Fruit fly (Drosophila melanogaster) whole organism, embryonic: ENCODE data around the gene Sf3a2.

Experiments
- Abd-B ChIP-seq: fragments of 200-800 bp; sonication (Bioruptor generic); optimal IDR thresholded peaks from 2 replicates; lab custom pipeline; 2018; ENCODE audit warnings: missing biosample characterization, mild to moderate bottlenecking, missing genetic modification characterization, moderate library complexity
- CG10147 ChIP-seq: fragments of 200-800 bp; sonication (Bioruptor generic); optimal IDR thresholded peaks from 2 replicates; lab custom pipeline; 2019; ENCODE audit warnings: missing biosample characterization, mild to moderate bottlenecking, missing genetic modification characterization, moderate library complexity
- CG10209 ChIP-seq: fragments of 200-800 bp; sonication (Bioruptor generic); optimal IDR thresholded peaks from 3 replicates; lab custom pipeline; 2017; ENCODE audit warnings: missing biosample characterization, mild to moderate bottlenecking, missing genetic modification characterization, missing genetic modification reagents
- CG11093 ChIP-seq: fragments of 200-800 bp; sonication (Bioruptor generic); IDR thresholded peaks from 3 replicates; pipeline ENCODE4 v1.3.6; 2022; ENCODE audit warnings: missing biosample characterization, missing genetic modification characterization
- CG12659 ChIP-seq: fragments of 200-800 bp; sonication (Bioruptor generic); optimal IDR thresholded peaks from 3 replicates; lab custom pipeline; 2017; ENCODE audit warnings: mild to moderate bottlenecking, missing biosample characterization, missing genetic modification reagents, missing genetic modification characterization
- CG13287 ChIP-seq: fragments of 200-800 bp; sonication (Bioruptor generic); IDR thresholded peaks from 2 replicates; pipeline ENCODE4 v1.3.6; 2022; ENCODE audit warnings: missing biosample characterization, missing genetic modification characterization; ENCODE audit not compliant: partially characterized antibody
- CG13424 ChIP-seq: fragments of 200-800 bp; sonication (Bioruptor generic); optimal IDR thresholded peaks from 2 replicates; lab custom pipeline; 2019; ENCODE audit warnings: missing biosample characterization, mild to moderate bottlenecking, missing genetic modification characterization, moderate library complexity
- CG16813 ChIP-seq: fragments of 200-800 bp; sonication (Bioruptor generic); IDR thresholded peaks from 3 replicates; pipeline ENCODE4 v1.3.6; 2022; ENCODE audit warnings: missing biosample characterization, missing genetic modification characterization; ENCODE audit not compliant: partially characterized antibody
- CG2116 ChIP-seq: fragments of 200-800 bp; sonication (Bioruptor generic); optimal IDR thresholded peaks from 3 replicates; lab custom pipeline; 2018; ENCODE audit warnings: missing biosample characterization, mild to moderate bottlenecking, missing genetic modification characterization
- CG2129 ChIP-seq: fragments of 200-800 bp; sonication (Bioruptor generic); IDR thresholded peaks from 2 replicates; pipeline ENCODE4 v1.3.6; 2022; ENCODE audit warnings: missing biosample characterization, missing genetic modification characterization; ENCODE audit not compliant: partially characterized antibody
- CG4617 ChIP-seq: fragments of 200-800 bp; sonication (Bioruptor generic); optimal IDR thresholded peaks from 3 replicates; lab custom pipeline; 2016; ENCODE audit warnings: missing biosample characterization, missing genetic modification characterization, borderline replicate concordance
- CG5245 ChIP-seq: fragments of 200-800 bp; sonication (Bioruptor generic); optimal IDR thresholded peaks from 3 replicates; lab custom pipeline; 2016; ENCODE audit warnings: missing biosample characterization, missing genetic modification characterization
- CG8765 ChIP-seq: fragments of 200-800 bp; sonication (Bioruptor generic); IDR thresholded peaks from 2 replicates; pipeline ENCODE4 v1.3.6; 2022; ENCODE audit warnings: missing biosample characterization, missing genetic modification characterization
- CG9437 ChIP-seq: fragments of 200-800 bp; sonication (Bioruptor generic); optimal IDR thresholded peaks from 2 replicates; lab custom pipeline; 2018; ENCODE audit warnings: missing biosample characterization, mild to moderate bottlenecking, missing genetic modification characterization
- CTCF ChIP-seq: fragments of 200-800 bp; sonication (Bioruptor generic); optimal IDR thresholded peaks from 2 replicates; lab custom pipeline; 2017; ENCODE audit warnings: missing biosample characterization, mild to moderate bottlenecking, missing genetic modification characterization, moderate library complexity
- CrebB ChIP-seq: fragments of 200-800 bp; sonication (Bioruptor generic); optimal IDR thresholded peaks from 3 replicates; lab custom pipeline; 2018; ENCODE audit warnings: missing biosample characterization, mild to moderate bottlenecking, missing genetic modification characterization
- Dll ChIP-seq: fragments of 200-800 bp; sonication (Bioruptor generic); IDR thresholded peaks from 4 replicates; pipeline ENCODE4 v1.3.6; 2022; ENCODE audit warnings: missing biosample characterization, missing genetic modification characterization; ENCODE audit not compliant: partially characterized antibody
- Gug ChIP-seq: fragments of 200-800 bp; sonication (Bioruptor generic); IDR thresholded peaks from 4 replicates; pipeline ENCODE4 v1.3.6; 2022; ENCODE audit warnings: missing biosample characterization, missing genetic modification characterization
- Hr78 ChIP-seq, 2 experiments: fragments of 200-800 bp in 1 of 2; fragments of >200 bp in 1 of 2; sonication (Bioruptor generic) in 1 of 2; optimal IDR thresholded peaks; 2 replicates each; lab custom pipeline; 2017 to 2019; ENCODE audit warnings: missing biosample characterization in 2 of 2, missing genetic modification characterization in 2 of 2, mild to moderate bottlenecking in 1 of 2, moderate library complexity in 1 of 2
- MTF-1 ChIP-seq: fragments of 200-800 bp; sonication (Bioruptor generic); optimal IDR thresholded peaks from 2 replicates; lab custom pipeline; 2018; ENCODE audit warnings: missing biosample characterization, mild to moderate bottlenecking, missing genetic modification characterization, borderline replicate concordance
- Med ChIP-seq: fragments of 200-800 bp; sonication (Bioruptor generic); peaks from one replicate; lab custom pipeline; 2016; ENCODE audit warnings: missing biosample characterization, missing genetic modification characterization, mild to moderate bottlenecking, inconsistent platforms, moderate library complexity
- Myb ChIP-seq: fragments of 200-800 bp; sonication (Bioruptor generic); optimal IDR thresholded peaks from 2 replicates; lab custom pipeline; 2016; ENCODE audit warnings: missing biosample characterization, missing genetic modification characterization
- Nf-YB ChIP-seq: fragments of 200-800 bp; sonication (Bioruptor generic); optimal IDR thresholded peaks from 3 replicates; lab custom pipeline; 2019; ENCODE audit warnings: missing biosample characterization, mild to moderate bottlenecking, missing genetic modification characterization, moderate library complexity
- Scr ChIP-seq: fragments of 200-800 bp; sonication (Bioruptor generic); IDR thresholded peaks from 2 replicates; pipeline ENCODE4 v1.3.6; 2022; ENCODE audit warnings: missing biosample characterization, missing genetic modification characterization; ENCODE audit not compliant: partially characterized antibody
- Ssrp ChIP-seq: fragments of 200-800 bp; sonication (Bioruptor generic); optimal IDR thresholded peaks from 2 replicates; lab custom pipeline; 2018; ENCODE audit warnings: missing biosample characterization, mild to moderate bottlenecking, missing genetic modification characterization, moderate library complexity
- Usf ChIP-seq: fragments of 200-800 bp; sonication (Bioruptor generic); optimal IDR thresholded peaks from 2 replicates; lab custom pipeline; 2017; ENCODE audit warnings: missing genotype, missing biosample characterization, missing genetic modification characterization
- Xrp1 ChIP-seq: fragments of 200-800 bp; sonication (Bioruptor generic); IDR thresholded peaks from 2 replicates; pipeline ENCODE4 v1.3.6; 2022; ENCODE audit warnings: missing biosample characterization, missing genetic modification characterization
- ac ChIP-seq: fragments of 200-800 bp; sonication (Bioruptor generic); optimal IDR thresholded peaks from 3 replicates; lab custom pipeline; 2017; ENCODE audit warnings: missing biosample characterization, mild to moderate bottlenecking, missing genetic modification characterization
- ara ChIP-seq: fragments of 200-800 bp; sonication (Bioruptor generic); IDR thresholded peaks from 2 replicates; pipeline ENCODE4 v1.3.6; 2022; ENCODE audit warnings: missing biosample characterization, missing genetic modification characterization
- ato ChIP-seq: fragments of 200-800 bp; sonication (Bioruptor generic); IDR thresholded peaks from 2 replicates; pipeline ENCODE4 v1.3.6; 2022; ENCODE audit warnings: missing biosample characterization, missing genetic modification characterization; ENCODE audit not compliant: partially characterized antibody
- az2 ChIP-seq: fragments of 200-800 bp; sonication (Bioruptor generic); optimal IDR thresholded peaks from 3 replicates; lab custom pipeline; 2016; ENCODE audit warnings: missing biosample characterization, missing genetic modification characterization
- bowl ChIP-seq: fragments of 200-800 bp; sonication (Bioruptor generic); IDR thresholded peaks from 2 replicates; pipeline ENCODE4 v1.3.6; 2022; ENCODE audit warnings: missing biosample characterization, missing genetic modification characterization
- caup ChIP-seq: fragments of 200-800 bp; sonication (Bioruptor generic); optimal IDR thresholded peaks from 3 replicates; lab custom pipeline; 2017; ENCODE audit warnings: missing biosample characterization, mild to moderate bottlenecking, missing genetic modification characterization, moderate library complexity; ENCODE audit not compliant: severe bottlenecking
- ftz-f1 ChIP-seq: fragments of 200-800 bp; sonication (Bioruptor generic); optimal IDR thresholded peaks from 2 replicates; lab custom pipeline; 2016; ENCODE audit warnings: missing biosample characterization, missing genetic modification characterization
- gce ChIP-seq: fragments of 200-800 bp; sonication (Bioruptor generic); IDR thresholded peaks from 3 replicates; pipeline ENCODE4 v1.3.6; 2022; ENCODE audit warnings: missing biosample characterization, missing genetic modification characterization
- gsb ChIP-seq: fragments of 200-800 bp; sonication (Bioruptor generic); IDR thresholded peaks from 2 replicates; pipeline ENCODE4 v1.3.6; 2022; ENCODE audit warnings: missing biosample characterization, missing genetic modification characterization
- hbn ChIP-seq: fragments of 200-800 bp; sonication (Bioruptor generic); IDR thresholded peaks from 2 replicates; pipeline ENCODE4 v1.3.6; 2022; ENCODE audit warnings: missing biosample characterization, missing genetic modification characterization; ENCODE audit not compliant: partially characterized antibody
- odd ChIP-seq: fragments of 200-800 bp; sonication (Bioruptor generic); optimal IDR thresholded peaks from 2 replicates; lab custom pipeline; 2017; ENCODE audit warnings: missing biosample characterization, mild to moderate bottlenecking, missing genetic modification characterization
- onecut ChIP-seq: fragments of 200-800 bp; sonication (Bioruptor generic); IDR thresholded peaks from 2 replicates; pipeline ENCODE4 v1.3.6; 2022; ENCODE audit warnings: missing biosample characterization, missing genetic modification characterization
- sd ChIP-seq: fragments of 200-800 bp; sonication (Bioruptor generic); optimal IDR thresholded peaks from 3 replicates; lab custom pipeline; 2018; ENCODE audit warnings: missing biosample characterization, mild to moderate bottlenecking, missing genetic modification characterization, moderate library complexity
- sens ChIP-seq: fragments of 200-800 bp; sonication (Bioruptor generic); peaks from one replicate; lab custom pipeline; 2016; ENCODE audit warnings: missing biosample characterization, missing genetic modification characterization
- sens-2 ChIP-seq: fragments of 200-800 bp; sonication (Bioruptor generic); IDR thresholded peaks from 2 replicates; pipeline ENCODE4 v1.3.6; 2022; ENCODE audit warnings: missing biosample characterization, missing genetic modification characterization
- sqz ChIP-seq: fragments of 200-800 bp; sonication (Bioruptor generic); optimal IDR thresholded peaks from 3 replicates; lab custom pipeline; 2018; ENCODE audit warnings: missing biosample characterization, mild to moderate bottlenecking, missing genetic modification characterization
- yki ChIP-seq: fragments of >200 bp; optimal IDR thresholded peaks from 3 replicates; lab custom pipeline; 2018
- z ChIP-seq: fragments of 200-800 bp; sonication (Bioruptor generic); IDR thresholded peaks from 3 replicates; pipeline ENCODE4 v1.3.6; 2022; ENCODE audit warnings: missing biosample characterization, missing genetic modification characterization

Gene Sf3a2

DNA sequence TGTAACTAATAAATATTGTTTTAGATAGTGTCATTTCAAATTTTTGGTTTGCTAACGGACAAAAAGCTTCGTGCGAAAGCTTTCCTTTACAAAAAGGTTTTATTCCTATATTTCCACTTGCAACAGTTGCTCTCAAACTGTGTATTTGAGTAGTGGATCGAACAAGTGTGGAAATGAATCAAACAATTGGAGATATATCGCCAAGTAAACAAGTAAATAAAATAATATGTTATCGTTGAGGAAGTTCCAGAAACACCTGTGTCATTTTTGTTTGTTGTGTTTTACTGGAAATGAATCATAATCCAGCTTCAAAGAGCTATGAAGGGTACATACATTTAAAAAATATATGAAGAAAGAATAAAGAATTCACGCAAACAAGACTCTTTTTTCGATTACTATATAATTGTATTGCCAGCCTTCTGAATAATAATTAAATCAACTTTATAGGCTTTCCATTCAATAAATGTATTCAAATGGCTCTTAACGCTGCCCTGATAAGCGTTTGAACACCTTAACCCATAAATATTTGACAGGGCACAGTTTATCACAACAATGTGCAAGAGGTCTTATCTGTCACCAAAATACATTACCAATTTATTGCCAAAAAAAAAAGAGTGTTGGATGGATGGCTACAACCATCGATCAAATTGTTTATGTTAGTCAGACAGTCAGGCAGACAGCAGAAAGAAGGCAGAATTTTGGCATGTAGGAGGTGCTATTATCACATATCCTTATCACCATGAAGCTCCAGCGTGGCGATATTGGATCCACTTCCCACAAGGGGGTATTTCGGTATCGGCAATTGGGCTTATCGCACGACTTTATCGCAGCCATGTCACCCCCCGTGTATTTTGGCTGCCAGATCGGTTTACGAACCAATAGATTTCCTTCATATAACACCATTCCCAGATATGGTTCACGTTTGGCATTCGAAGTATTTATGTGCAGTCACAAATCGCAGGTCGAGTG is 22.0 kb upstream of the Sf3a2 start (continued):
- TF ChIP-seq CG4617 (GFP tag; lab: Kevin White, UChicago) (no peak), Scr (GFP tag; lab: Robert Waterston, UW) (no peak), Hr78 (GFP tag; optimal IDR thresholded peaks at IDR 0.05; lab: Kevin White, UChicago) (peak in 1 of 2 experiments; percentile 17), sens-2 (GFP tag; lab: Robert Waterston, UW) (no peak), Med (GFP tag; lab: Kevin White, UChicago) (peak; percentile 77), CG10209 (peak; percentile 7)

DNA sequence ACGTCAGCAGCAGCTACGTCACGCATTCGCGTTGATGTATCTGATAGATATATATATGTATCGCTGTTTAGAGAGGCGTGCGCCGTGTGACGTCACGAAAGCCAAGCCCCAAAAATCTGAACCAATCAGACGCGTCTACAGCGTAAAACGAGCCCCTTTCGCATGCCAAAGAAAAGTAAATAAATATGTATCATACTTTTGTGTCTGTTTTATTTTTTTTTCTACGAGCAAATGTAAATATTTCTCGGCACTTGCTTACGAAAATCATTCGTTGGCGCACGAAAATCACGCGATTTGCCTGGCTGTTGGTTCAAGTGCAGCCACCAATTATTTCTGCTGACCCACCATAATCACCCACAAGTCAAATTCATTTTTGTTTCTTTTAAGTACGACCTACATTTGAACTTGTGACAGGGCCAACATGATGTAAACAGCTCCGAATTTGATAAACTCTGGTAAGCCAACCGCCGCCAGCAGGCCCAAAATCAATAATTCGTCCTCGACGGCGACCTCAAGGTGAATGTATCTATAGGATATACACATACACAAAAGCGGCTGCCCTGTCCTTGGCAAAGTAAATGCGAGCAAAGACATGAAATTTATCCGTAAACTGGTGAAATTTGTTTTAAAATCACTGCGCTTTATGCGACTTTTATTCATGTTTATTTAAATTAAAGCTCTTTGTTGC is 20.9 kb upstream of the Sf3a2 start:
- no peak for TF ChIP-seq CG16813
- TF ChIP-seq Med (GFP tag; lab: Kevin White, UChicago), result peak; percentile 46
- TF ChIP-seq ato (GFP tag; lab: Robert Waterston, UW), result no peak
- no peak for TF ChIP-seq Dll (GFP tag; lab: Robert Waterston, UW)
- TF ChIP-seq ftz-f1 (GFP tag; lab: Kevin White, UChicago), result peak; percentile 54
- peak; percentile 89 for TF ChIP-seq Nf-YB (GFP tag; lab: Kevin White, UChicago)
- TF ChIP-seq CTCF, result no peak
- no peak for TF ChIP-seq az2 (GFP tag; lab: Kevin White, UChicago)
- no peak for TF ChIP-seq ac
- peak; percentile 59 for TF ChIP-seq sens (GFP tag; lab: Kevin White, UChicago)
- no peak for TF ChIP-seq CG13424 (tag; lab: Kevin White, UChicago)
- TF ChIP-seq CG11093 (GFP tag; lab: Robert Waterston, UW), result no peak
- no peak for TF ChIP-seq CG12659 (GFP tag; lab: Kevin White, UChicago)
- TF ChIP-seq Myb (GFP tag; lab: Kevin White, UChicago), result no peak
- no peak for TF ChIP-seq CG9437 (GFP tag; lab: Kevin White, UChicago)
- TF ChIP-seq Usf (GFP tag; lab: Kevin White, UChicago), result no peak
- no peak for TF ChIP-seq CG2116 (GFP tag; lab: Kevin White, UChicago)
- peak; percentile 87 for TF ChIP-seq onecut (GFP tag; lab: Robert Waterston, UW)
- TF ChIP-seq odd (GFP tag; lab: Kevin White, UChicago), result no peak
- no peak for TF ChIP-seq CG10147 (GFP tag; lab: Kevin White, UChicago)
- peak; percentile 15 for TF ChIP-seq sqz
- no peak for TF ChIP-seq bowl (GFP tag; lab: Robert Waterston, UW)
- TF ChIP-seq MTF-1 (GFP tag; lab: Kevin White, UChicago), result no peak
- TF ChIP-seq sd (tag; lab: Kevin White, UChicago), result peak; percentile 60
- no peak for TF ChIP-seq Abd-B (GFP tag; lab: Kevin White, UChicago)
- TF ChIP-seq CG10209, result no peak
- no peak for TF ChIP-seq yki (lab: Kevin White, UChicago)
- TF ChIP-seq hbn, result no peak
- no peak for TF ChIP-seq ara (GFP tag; lab: Robert Waterston, UW)
- TF ChIP-seq z (GFP tag; lab: Robert Waterston, UW), result no peak
- no peak for TF ChIP-seq CG5245
- TF ChIP-seq gce, result no peak
- TF ChIP-seq Xrp1, result 0 out of 2 replicates have a peak, but pooled peaks have one; percentile 14
- no peak for TF ChIP-seq Gug (GFP tag; lab: Robert Waterston, UW)
- no peak for TF ChIP-seq Ssrp (tag; lab: Kevin White, UChicago)
- no peak for TF ChIP-seq gsb
- TF ChIP-seq CG2129 (GFP tag; lab: Robert Waterston, UW), result no peak
- no peak for TF ChIP-seq caup
- 0 out of 2 replicates have a peak, but pooled peaks have one; percentile 4 for TF ChIP-seq CG13287
- no peak for TF ChIP-seq CrebB
- no peak for TF ChIP-seq CG8765 (GFP tag; lab: Robert Waterston, UW)
